Fruit fly (Drosophila melanogaster): Measurements from ENCODE around the gene Cad86C.

Cad86C gene

DNA sequence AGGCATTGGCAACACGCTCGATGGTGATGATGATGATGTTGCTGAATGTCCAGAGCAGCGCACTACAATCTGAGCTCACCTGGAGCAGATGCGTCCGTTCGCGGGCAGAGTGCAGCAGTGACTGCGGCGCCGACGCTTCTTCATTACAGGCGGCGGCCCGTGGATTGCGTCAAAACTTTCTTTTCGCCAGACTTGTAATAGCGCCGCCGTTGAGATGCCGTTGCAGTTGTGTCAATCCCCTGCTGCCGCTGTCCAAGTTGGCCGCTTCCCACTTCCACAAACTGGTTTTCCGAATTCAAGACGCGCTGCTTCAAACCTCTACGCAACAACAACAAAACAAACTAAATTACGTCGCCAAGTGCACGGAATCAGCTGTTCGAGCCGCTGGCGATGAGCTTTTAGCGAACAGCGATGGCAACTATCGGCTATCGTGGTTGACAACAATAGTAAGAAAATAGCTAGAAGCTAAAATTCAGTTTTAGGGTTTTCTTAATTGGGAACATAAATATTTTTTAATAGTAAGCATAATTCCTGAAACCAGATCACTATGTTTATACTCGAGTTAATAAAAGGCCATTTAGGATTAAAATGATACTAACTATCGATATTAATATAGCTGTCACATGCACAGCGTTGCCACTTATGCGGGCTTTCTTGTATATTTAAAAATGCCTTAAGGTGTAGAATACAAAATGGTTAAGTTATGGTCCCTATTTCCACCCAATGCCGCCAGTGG lies 55.1 kb downstream of the Cad86C start, which contains the start of gene Tpc1 (continued):
- TF ChIP-seq Pdp1 (GFP tag; optimal IDR thresholded peaks at IDR 0.05) (peak in 1 of 2 experiments; percentile 93), lilli (GFP tag; optimal IDR thresholded peaks at IDR 0.05) (peak; percentile 74), CG9727 (GFP tag; optimal IDR thresholded peaks at IDR 0.05) (no peak), CG5245 (GFP tag; optimal IDR thresholded peaks at IDR 0.05) (no peak), al (GFP tag; IDR thresholded peaks at IDR 0.05) (no peak), bab2 (GFP tag; optimal IDR thresholded peaks at IDR 0.05) (peak; percentile 24), lab (GFP tag; optimal IDR thresholded peaks at IDR 0.05) (peak; percentile 24), gem (tag; optimal IDR thresholded peaks at IDR 0.05) (peak; percentile 57), Ets65A (GFP tag) (peak; percentile 49), CG32532 (GFP tag; IDR thresholded peaks at IDR 0.05) (peak; percentile 46; the same call in 1 of the 2 replicates), CG17829 (tag; optimal IDR thresholded peaks at IDR 0.05) (peak; percentile 53), bcd (GFP tag; optimal IDR thresholded peaks at IDR 0.05) (peak; percentile 20), NC2α (GFP tag; optimal IDR thresholded peaks at IDR 0.05) (no peak), crp (GFP tag; optimal IDR thresholded peaks at IDR 0.05) (peak; percentile 85 to 97), amos (GFP tag; IDR thresholded peaks at IDR 0.05; ENCODE audit: partially characterized antibody) (peak; percentile 82; the same call in 1 of the 2 replicates), cato (GFP tag; optimal IDR thresholded peaks at IDR 0.05; ENCODE audit: borderline replicate concordance) (no peak), CG33213 (GFP tag; optimal IDR thresholded peaks at IDR 0.05) (peak; percentile 28), btn (GFP tag; optimal IDR thresholded peaks at IDR 0.05) (no peak), trem (tag; optimal IDR thresholded peaks at IDR 0.05) (peak; percentile 67), Opbp (GFP tag; IDR thresholded peaks at IDR 0.05; ENCODE audit: partially characterized antibody) (peak; percentile 69), CG9932 (GFP tag; IDR thresholded peaks at IDR 0.05) (peak; percentile 72), Bteb2 (GFP tag; optimal IDR thresholded peaks at IDR 0.05) (peak; percentile 15), CG12104 (GFP tag; optimal IDR thresholded peaks at IDR 0.05) (no peak), CG6272 (GFP tag; IDR thresholded peaks at IDR 0.05) (peak; percentile 56; the same call in 1 of the 2 replicates), gce (GFP tag; IDR thresholded peaks at IDR 0.05) (no peak), gfzf (GFP tag; optimal IDR thresholded peaks at IDR 0.05) (peak; percentile 35), eyg (GFP tag; optimal IDR thresholded peaks at IDR 0.05) (peak; percentile 39), CG13775 (GFP tag; optimal IDR thresholded peaks at IDR 0.05) (peak; percentile 60), Aef1 (GFP tag; IDR thresholded peaks at IDR 0.05) (0 out of 3 replicates have a peak, but pooled peaks have one; percentile 32), Hr3 (GFP tag; optimal IDR thresholded peaks at IDR 0.05) (peak; percentile 23), corto (GFP tag; optimal IDR thresholded peaks at IDR 0.05) (no peak), bigmax (GFP tag; optimal IDR thresholded peaks at IDR 0.05) (no peak), crol (GFP tag; IDR thresholded peaks at IDR 0.05) (peak; percentile 67), HmgZ (tag; optimal IDR thresholded peaks at IDR 0.05) (peak; percentile 71), hb (GFP tag; IDR thresholded peaks at IDR 0.05; ENCODE audit: partially characterized antibody) (peak; percentile 71), CG12299 (tag; optimal IDR thresholded peaks at IDR 0.05) (no peak), MBD-R2 (GFP tag; IDR thresholded peaks at IDR 0.05) (peak; percentile 93), CG14965 (GFP tag; optimal IDR thresholded peaks at IDR 0.05; ENCODE audit: borderline replicate concordance) (no peak), zen (tag; optimal IDR thresholded peaks at IDR 0.05) (peak; percentile 48), nmo (GFP tag; optimal IDR thresholded peaks at IDR 0.05) (peak; percentile 65), tx (GFP tag; optimal IDR thresholded peaks at IDR 0.05) (peak; percentile 26), Ravus (GFP tag; IDR thresholded peaks at IDR 0.05) (no peak), inv (GFP tag; IDR thresholded peaks at IDR 0.05; ENCODE audit: partially characterized antibody) (peak; percentile 85), Hsf (GFP tag; optimal IDR thresholded peaks at IDR 0.05) (peak; percentile 57), HLH4C (GFP tag; IDR thresholded peaks at IDR 0.05; ENCODE audit: partially characterized antibody) (peak; percentile 77), Hmx (GFP tag; optimal IDR thresholded peaks at IDR 0.05) (peak; percentile 9), CG5180 (GFP tag; optimal IDR thresholded peaks at IDR 0.05) (peak; percentile 94), org-1 (GFP tag; optimal IDR thresholded peaks at IDR 0.05) (no peak), tio (GFP tag; optimal IDR thresholded peaks at IDR 0.05) (no peak)
